Worm (Caenorhabditis elegans) whole organism, L4 larva: ENCODE data around the gene C03A3.1.

ENCODE experiments used
- lin-13 ChIP-seq: fragments of 150-350 bp; optimal IDR thresholded peaks from 2 replicates; lab custom pipeline; 2014; ENCODE audit warnings: missing biosample characterization, missing genetic modification reagents, missing genetic modification characterization
- unc-39 ChIP-seq: sonication (generic microtip); optimal IDR thresholded peaks from 2 replicates; lab custom pipeline; 2017; ENCODE audit warnings: missing biosample characterization, missing genetic modification characterization

ce11 chrX:11268970-11269369 lies 11.8 kb downstream of the C03A3.1 start, which contains the start of gene C03A3.3:
- no peak for TF ChIP-seq lin-13 (GFP tag; lab: Kevin White, UChicago)
- TF ChIP-seq unc-39 (tag; lab: Kevin White, UChicago): no peak
